Fruit fly (Drosophila melanogaster) whole organism, embryonic: ENCODE results near the gene ClpP.

Source experiments
- Atf-2 ChIP-seq: fragments of 200-800 bp; sonication (Bioruptor generic); optimal IDR thresholded peaks from 2 replicates; lab custom pipeline; 2016; ENCODE audit warnings: missing biosample characterization, missing genetic modification characterization
- CG10366 ChIP-seq: fragments of 200-800 bp; sonication (Bioruptor generic); IDR thresholded peaks from 2 replicates; pipeline ENCODE4 v1.3.6; 2022; ENCODE audit warnings: missing biosample characterization, missing genetic modification characterization
- CG10543 ChIP-seq: fragments of 200-800 bp; sonication (Bioruptor generic); optimal IDR thresholded peaks from 3 replicates; lab custom pipeline; 2017; ENCODE audit warnings: missing biosample characterization, mild to moderate bottlenecking, missing genetic modification characterization, moderate library complexity
- CG11398 ChIP-seq: fragments of 200-800 bp; sonication (Bioruptor generic); optimal IDR thresholded peaks from 2 replicates; lab custom pipeline; 2016; ENCODE audit warnings: missing biosample characterization, missing genetic modification characterization
- CG11723 ChIP-seq: fragments of 200-800 bp; sonication (Bioruptor generic); optimal IDR thresholded peaks from 2 replicates; lab custom pipeline; 2017; ENCODE audit warnings: missing biosample characterization, mild to moderate bottlenecking, missing genetic modification characterization
- CG12391 ChIP-seq: fragments of 200-800 bp; sonication (Bioruptor generic); optimal IDR thresholded peaks from 3 replicates; lab custom pipeline; 2018; ENCODE audit warnings: missing biosample characterization, mild to moderate bottlenecking, missing genetic modification characterization, moderate library complexity
- CG13296 ChIP-seq: fragments of 200-800 bp; sonication (Bioruptor generic); optimal IDR thresholded peaks from 3 replicates; lab custom pipeline; 2018; ENCODE audit warnings: missing biosample characterization, mild to moderate bottlenecking, missing genetic modification characterization
- CG14710 ChIP-seq: fragments of 200-800 bp; sonication (Bioruptor generic); optimal IDR thresholded peaks from 3 replicates; lab custom pipeline; 2019; ENCODE audit warnings: missing biosample characterization, mild to moderate bottlenecking, missing genetic modification characterization, moderate library complexity
- CG1603 ChIP-seq: fragments of 200-800 bp; sonication (Bioruptor generic); optimal IDR thresholded peaks from 2 replicates; lab custom pipeline; 2019; ENCODE audit warnings: missing biosample characterization, mild to moderate bottlenecking, missing genetic modification characterization, moderate library complexity
- CG17361 ChIP-seq: fragments of 200-800 bp; sonication (Bioruptor generic); IDR thresholded peaks from 3 replicates; pipeline ENCODE4 v1.3.6; 2022; ENCODE audit warnings: missing biosample characterization, missing genetic modification characterization
- CG2116 ChIP-seq: fragments of 200-800 bp; sonication (Bioruptor generic); optimal IDR thresholded peaks from 3 replicates; lab custom pipeline; 2018; ENCODE audit warnings: missing biosample characterization, mild to moderate bottlenecking, missing genetic modification characterization
- CG2712 ChIP-seq: fragments of 200-800 bp; optimal IDR thresholded peaks from 3 replicates; lab custom pipeline; 2019; ENCODE audit warnings: missing biosample characterization, mild to moderate bottlenecking, missing genetic modification characterization, moderate library complexity
- CG30403 ChIP-seq: fragments of 200-800 bp; sonication (Bioruptor generic); optimal IDR thresholded peaks from 3 replicates; lab custom pipeline; 2016; ENCODE audit warnings: missing biosample characterization, missing genetic modification characterization
- CG31224 ChIP-seq: fragments of 200-800 bp; sonication (Bioruptor generic); IDR thresholded peaks from 2 replicates; pipeline ENCODE4 v1.3.6; 2022; ENCODE audit warnings: missing biosample characterization, missing genetic modification characterization
- CG3281 ChIP-seq: fragments of 200-800 bp; sonication (Bioruptor generic); optimal IDR thresholded peaks from 3 replicates; lab custom pipeline; 2017; ENCODE audit warnings: missing biosample characterization, mild to moderate bottlenecking, missing genetic modification characterization
- CG3726 ChIP-seq: fragments of 200-800 bp; sonication (Bioruptor generic); IDR thresholded peaks from 3 replicates; pipeline ENCODE4, ENCODE4 v1.3.6; 2022; ENCODE audit warnings: missing biosample characterization, missing genetic modification characterization
- CG4282 ChIP-seq: fragments of 200-800 bp; sonication (Bioruptor generic); optimal IDR thresholded peaks from 2 replicates; lab custom pipeline; 2016; ENCODE audit warnings: missing biosample characterization, missing genetic modification characterization
- CG5180 ChIP-seq: fragments of 200-800 bp; sonication (Bioruptor generic); optimal IDR thresholded peaks from 3 replicates; lab custom pipeline; 2017; ENCODE audit warnings: missing biosample characterization, missing genetic modification characterization, mild to moderate bottlenecking, moderate library complexity, missing genetic modification reagents
- CG6254 ChIP-seq: fragments of 200-800 bp; sonication (Bioruptor generic); optimal IDR thresholded peaks from 3 replicates; lab custom pipeline; 2017; ENCODE audit warnings: mild to moderate bottlenecking, missing biosample characterization, missing genetic modification reagents, missing genetic modification characterization
- CG6689 ChIP-seq: fragments of 200-800 bp; sonication (Bioruptor generic); IDR thresholded peaks from 2 replicates; pipeline ENCODE4 v1.3.6; 2022; ENCODE audit warnings: missing biosample characterization, missing genetic modification characterization
- CG7745 ChIP-seq: fragments of 200-800 bp; sonication (Bioruptor generic); optimal IDR thresholded peaks from 2 replicates; lab custom pipeline; 2018; ENCODE audit warnings: missing biosample characterization, mild to moderate bottlenecking, missing genetic modification characterization, moderate library complexity
- CG8924 ChIP-seq: fragments of 200-800 bp; optimal IDR thresholded peaks from 3 replicates; lab custom pipeline; 2019; ENCODE audit warnings: missing biosample characterization, mild to moderate bottlenecking, missing genetic modification characterization, moderate library complexity
- CG9932 ChIP-seq: fragments of 200-800 bp; sonication (Bioruptor generic); IDR thresholded peaks from 2 replicates; pipeline ENCODE4 v1.3.6; 2022; ENCODE audit warnings: missing biosample characterization, missing genetic modification characterization
- Eip74EF ChIP-seq, 2 experiments: fragments of 200-800 bp in 1 of 2; fragments of >200 bp in 1 of 2; sonication (Bioruptor generic) in 1 of 2; optimal IDR thresholded peaks; 2 replicates each; lab custom pipeline; 2017 to 2019; ENCODE audit warnings: missing biosample characterization in 2 of 2, missing genetic modification characterization in 2 of 2, mild to moderate bottlenecking in 1 of 2, moderate library complexity in 1 of 2
- HmgZ ChIP-seq: fragments of 200-800 bp; sonication (Bioruptor generic); optimal IDR thresholded peaks from 2 replicates; lab custom pipeline; 2018; ENCODE audit warnings: missing biosample characterization, mild to moderate bottlenecking, missing genetic modification characterization
- Hr51 ChIP-seq, 2 experiments: fragments of 200-800 bp; sonication (Bioruptor generic); optimal IDR thresholded peaks; 2 replicates in 1 of 2; 3 replicates in 1 of 2; lab custom pipeline; 2016 to 2018; ENCODE audit warnings: missing biosample characterization in 2 of 2, missing genetic modification characterization in 2 of 2, mild to moderate bottlenecking in 1 of 2, moderate library complexity in 1 of 2
- Mad ChIP-seq: fragments of 200-800 bp; sonication (Bioruptor generic); optimal IDR thresholded peaks from 2 replicates; lab custom pipeline; 2016; ENCODE audit warnings: missing biosample characterization, missing genetic modification characterization
- NfI ChIP-seq: fragments of 200-800 bp; sonication (Bioruptor generic); optimal IDR thresholded peaks from 3 replicates; lab custom pipeline; 2018; ENCODE audit warnings: missing biosample characterization, mild to moderate bottlenecking, missing genetic modification characterization, moderate library complexity
- Pdp1 ChIP-seq, 2 experiments: fragments of 200-800 bp; sonication (Bioruptor generic); optimal IDR thresholded peaks; 3 replicates each; lab custom pipeline; 2016; ENCODE audit warnings: missing biosample characterization in 2 of 2, missing genetic modification characterization in 2 of 2, mild to moderate bottlenecking in 1 of 2, moderate library complexity in 1 of 2
- YL-1 ChIP-seq: fragments of 200-800 bp; sonication (Bioruptor generic); optimal IDR thresholded peaks from 3 replicates; lab custom pipeline; 2017; ENCODE audit warnings: missing biosample characterization, mild to moderate bottlenecking, missing genetic modification characterization
- al ChIP-seq: fragments of 200-800 bp; sonication (Bioruptor generic); IDR thresholded peaks from 2 replicates; pipeline ENCODE4 v1.3.6; 2022; ENCODE audit warnings: missing biosample characterization, missing genetic modification characterization
- aop ChIP-seq: fragments of 200-800 bp; sonication (Bioruptor generic); IDR thresholded peaks from 2 replicates; pipeline ENCODE4 v1.3.6; 2022; ENCODE audit warnings: missing biosample characterization, missing genetic modification characterization
- bigmax ChIP-seq: fragments of 200-800 bp; sonication (Bioruptor generic); optimal IDR thresholded peaks from 2 replicates; lab custom pipeline; 2018; ENCODE audit warnings: missing biosample characterization, mild to moderate bottlenecking, missing genetic modification characterization
- btn ChIP-seq: fragments of 200-800 bp; sonication (Bioruptor generic); optimal IDR thresholded peaks from 2 replicates; lab custom pipeline; 2016; ENCODE audit warnings: missing biosample characterization, missing genetic modification characterization
- da ChIP-seq: fragments of 200-800 bp; sonication (Bioruptor generic); optimal IDR thresholded peaks from 2 replicates; lab custom pipeline; 2016; ENCODE audit warnings: missing biosample characterization, missing genetic modification characterization
- dpn ChIP-seq, 2 experiments: fragments of 200-800 bp; sonication (Bioruptor generic); optimal IDR thresholded peaks; 3 replicates each; lab custom pipeline; 2016; ENCODE audit warnings: missing biosample characterization in 2 of 2, missing genetic modification characterization in 2 of 2
- ftz-f1 ChIP-seq: fragments of 200-800 bp; sonication (Bioruptor generic); optimal IDR thresholded peaks from 2 replicates; lab custom pipeline; 2016; ENCODE audit warnings: missing biosample characterization, missing genetic modification characterization
- her ChIP-seq: fragments of 200-800 bp; sonication (Bioruptor generic); optimal IDR thresholded peaks from 2 replicates; lab custom pipeline; 2016; ENCODE audit warnings: missing biosample characterization, missing genetic modification characterization
- jing ChIP-seq: fragments of 200-800 bp; sonication (Bioruptor generic); optimal IDR thresholded peaks from 2 replicates; lab custom pipeline; 2018; ENCODE audit warnings: missing biosample characterization, mild to moderate bottlenecking, missing genetic modification characterization
- jumu ChIP-seq: fragments of 200-800 bp; sonication (Bioruptor generic); optimal IDR thresholded peaks from 3 replicates; lab custom pipeline; 2016; ENCODE audit warnings: missing biosample characterization, missing genetic modification characterization
- nau ChIP-seq: fragments of 200-800 bp; sonication (Bioruptor generic); optimal IDR thresholded peaks from 3 replicates; lab custom pipeline; 2017; ENCODE audit warnings: missing biosample characterization, mild to moderate bottlenecking, missing genetic modification characterization, missing genetic modification reagents
- pfk ChIP-seq: fragments of 200-800 bp; sonication (Bioruptor generic); optimal IDR thresholded peaks from 2 replicates; lab custom pipeline; 2018; ENCODE audit warnings: missing biosample characterization, mild to moderate bottlenecking, missing genetic modification characterization, moderate library complexity
- prd ChIP-seq, 3 experiments: fragments of >200 bp in 2 of 3; fragments of 200-800 bp in 1 of 3; sonication (Bioruptor generic) in 1 of 3; optimal IDR thresholded peaks in 2 of 3; IDR thresholded peaks in 1 of 3; 2 replicates in 2 of 3; 3 replicates in 1 of 3; pipeline versions ENCODE4 v1.3.6 to Lab custom; 2017 to 2022; ENCODE audit warnings: missing biosample characterization in 1 of 3, missing genetic modification characterization in 1 of 3
- sens ChIP-seq: fragments of 200-800 bp; sonication (Bioruptor generic); peaks from one replicate; lab custom pipeline; 2016; ENCODE audit warnings: missing biosample characterization, missing genetic modification characterization
- shn ChIP-seq: fragments of 200-800 bp; sonication (Bioruptor generic); optimal IDR thresholded peaks from 3 replicates; lab custom pipeline; 2016; ENCODE audit warnings: missing biosample characterization, missing genetic modification characterization
- tgo ChIP-seq: fragments of 200-800 bp; sonication (Bioruptor generic); IDR thresholded peaks from 3 replicates; pipeline ENCODE4 v1.3.6; 2022; ENCODE audit warnings: missing biosample characterization, missing genetic modification characterization
- tup ChIP-seq: fragments of 200-800 bp; sonication (Bioruptor generic); optimal IDR thresholded peaks from 2 replicates; lab custom pipeline; 2016; ENCODE audit warnings: missing biosample characterization, mild to moderate bottlenecking, missing genetic modification characterization, moderate library complexity
- vfl ChIP-seq: fragments of 200-800 bp; sonication (Bioruptor generic); optimal IDR thresholded peaks from 2 replicates; lab custom pipeline; 2016; ENCODE audit warnings: missing biosample characterization, missing genetic modification characterization

Gene ClpP

dm6 chr2L:10333091-10333991 lies 23.3 kb upstream of the ClpP start, which contains the start of gene GATAd (continued):
- peak; percentile 27 for TF ChIP-seq CG30403
- no peak for TF ChIP-seq tgo (GFP tag; lab: Robert Waterston, UW)
- TF ChIP-seq HmgZ (tag; lab: Kevin White, UChicago) = peak; percentile 51
- TF ChIP-seq CG11398 (GFP tag; lab: Kevin White, UChicago) = no peak
- no peak for TF ChIP-seq da (GFP tag; lab: Kevin White, UChicago)
- TF ChIP-seq CG7745 (tag; lab: Kevin White, UChicago) = no peak
- peak in 1 of 2 experiments; percentile 2 for TF ChIP-seq Pdp1 (GFP tag; optimal IDR thresholded peaks at IDR 0.05; lab: Kevin White, UChicago)
- TF ChIP-seq ftz-f1 (GFP tag; lab: Kevin White, UChicago) = peak; percentile 61
- peak; percentile 67 for TF ChIP-seq sens (GFP tag; lab: Kevin White, UChicago)
- TF ChIP-seq dpn (GFP tag; optimal IDR thresholded peaks at IDR 0.05; lab: Kevin White, UChicago) = peak in 1 of 2 experiments; percentile 23
- TF ChIP-seq Atf-2 (GFP tag; lab: Kevin White, UChicago) = no peak
- TF ChIP-seq CG10543 (GFP tag; lab: Kevin White, UChicago) = peak; percentile 19
- TF ChIP-seq CG8924 = peak; percentile 46
- no peak for TF ChIP-seq CG31224 (GFP tag; lab: Robert Waterston, UW)
- no peak for TF ChIP-seq aop (GFP tag; lab: Robert Waterston, UW)
- no peak for TF ChIP-seq CG5180 (GFP tag; lab: Kevin White, UChicago)
- TF ChIP-seq CG6689 = peak; percentile 6; the same call in 1 of the 2 replicates
- no peak for TF ChIP-seq Hr51 (GFP tag; optimal IDR thresholded peaks at IDR 0.05; lab: Kevin White, UChicago)
- TF ChIP-seq btn = no peak
- peak; percentile 25 for TF ChIP-seq CG2116 (GFP tag; lab: Kevin White, UChicago)
- no peak for TF ChIP-seq nau
- TF ChIP-seq NfI (GFP tag; lab: Kevin White, UChicago) = no peak
- no peak for TF ChIP-seq tup (GFP tag; lab: Kevin White, UChicago)
- peak; percentile 94 for TF ChIP-seq CG1603 (tag; lab: Kevin White, UChicago)
- no peak for TF ChIP-seq CG10366 (GFP tag; lab: Robert Waterston, UW)
- TF ChIP-seq CG13296 (GFP tag; lab: Kevin White, UChicago) = no peak
- TF ChIP-seq her = no peak
- no peak for TF ChIP-seq CG11723 (GFP tag; lab: Kevin White, UChicago)
- no peak for TF ChIP-seq bigmax (GFP tag; lab: Kevin White, UChicago)
- no peak for TF ChIP-seq CG3726 (GFP tag; lab: Robert Waterston, UW)
- TF ChIP-seq al (GFP tag; lab: Robert Waterston, UW) = no peak
- TF ChIP-seq pfk (GFP tag; lab: Kevin White, UChicago) = peak; percentile 83
- TF ChIP-seq jing (GFP tag; lab: Kevin White, UChicago) = no peak
- TF ChIP-seq CG17361 (GFP tag; lab: Robert Waterston, UW) = 0 out of 3 replicates have a peak, but pooled peaks have one; percentile 5
- no peak for TF ChIP-seq shn (GFP tag; lab: Kevin White, UChicago)
- TF ChIP-seq YL-1 (GFP tag; lab: Kevin White, UChicago) = peak; percentile 16
- TF ChIP-seq CG6254 (GFP tag; lab: Kevin White, UChicago) = no peak
- peak; percentile 46 for TF ChIP-seq CG2712 (tag; lab: Kevin White, UChicago)
- TF ChIP-seq CG9932 (GFP tag; lab: Robert Waterston, UW) = 0 out of 2 replicates have a peak, but pooled peaks have one; percentile 26
- no peak for TF ChIP-seq vfl (GFP tag; lab: Kevin White, UChicago)
- TF ChIP-seq CG3281 = no peak
- no peak for TF ChIP-seq Mad (GFP tag; lab: Kevin White, UChicago)
- TF ChIP-seq CG14710 (tag; lab: Kevin White, UChicago) = peak; percentile 46
- peak; percentile 29 for TF ChIP-seq CG12391
- TF ChIP-seq CG4282 = no peak
- TF ChIP-seq Eip74EF (GFP tag; optimal IDR thresholded peaks at IDR 0.05; lab: Kevin White, UChicago) = peak in 1 of 2 experiments; percentile 19
- TF ChIP-seq prd (optimal IDR thresholded peaks at IDR 0.05; lab: Kevin White, UChicago) = no peak
- no peak for TF ChIP-seq prd (GFP tag; IDR thresholded peaks at IDR 0.05; lab: Robert Waterston, UW)
- TF ChIP-seq jumu (GFP tag; lab: Kevin White, UChicago) = no peak
